Worm (Caenorhabditis elegans): ENCODE data around the gene fat-7.

DNA sequence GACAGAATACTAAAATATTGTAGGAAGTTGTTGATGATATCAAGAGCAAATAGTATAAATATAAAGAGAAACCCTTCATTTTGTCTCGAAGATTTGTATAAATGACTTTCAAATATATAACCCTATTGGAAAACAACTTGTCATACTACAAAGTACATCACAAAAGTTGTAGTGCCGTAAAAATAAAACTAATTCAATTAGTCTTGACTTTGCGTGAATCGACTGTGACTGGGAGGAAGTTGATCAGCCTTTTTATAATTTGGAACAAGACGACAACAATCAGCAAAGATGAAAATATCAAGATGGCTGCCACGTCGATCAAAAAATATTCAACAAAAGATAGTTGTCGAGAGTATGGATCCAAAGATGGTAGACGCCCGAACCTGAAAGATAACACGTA lies 11.1 kb downstream of the fat-7 start, which contains the start of gene ugt-40:
- TF ChIP-seq unc-62 (GFP tag; optimal IDR thresholded peaks at IDR 0.05) = no peak
- no peak for TF ChIP-seq nfya-1 (tag; optimal IDR thresholded peaks at IDR 0.05; ENCODE audit: insufficient read depth)
- no peak for TF ChIP-seq egl-27 (tag; optimal IDR thresholded peaks at IDR 0.05)
- no peak for TF ChIP-seq elt-2 (tag; optimal IDR thresholded peaks at IDR 0.05)
- no peak for TF ChIP-seq zag-1 (tag; optimal IDR thresholded peaks at IDR 0.05)
- TF ChIP-seq nhr-23 (tag; optimal IDR thresholded peaks at IDR 0.05) = no peak

Measured in whole organism, L3 larva.